Worm (Caenorhabditis elegans): Measurements from ENCODE around the gene K07E8.7.
"Not testable (repeated sequence)": the region's sequence is repeated elsewhere in the genome, so short reads cannot be mapped to it uniquely, and the experiment has no call there.

The K07E8.7 gene

ce11 chrII:622478-622877 lies 27.7 kb downstream of the K07E8.7 start:
- TF ChIP-seq eyg-1 (tag; optimal IDR thresholded peaks at IDR 0.05) (no peak), zip-5 (tag; optimal IDR thresholded peaks at IDR 0.05) (no peak), ceh-2 (tag; optimal IDR thresholded peaks at IDR 0.05) (no peak), unc-55 (GFP tag; optimal IDR thresholded peaks at IDR 0.05) (peak; percentile 26), ceh-30 (tag; optimal IDR thresholded peaks at IDR 0.05) (no peak), pha-4 (tag; optimal IDR thresholded peaks at IDR 0.05) (no peak), ztf-16 (tag; optimal IDR thresholded peaks at IDR 0.05) (no peak), ceh-34 (tag; optimal IDR thresholded peaks at IDR 0.05) (peak; percentile 53), pag-3 (tag; optimal IDR thresholded peaks at IDR 0.05; ENCODE audit: borderline replicate concordance) (no peak), nfya-1 (tag; optimal IDR thresholded peaks at IDR 0.05) (peak; percentile 45), hlh-30 (tag; optimal IDR thresholded peaks at IDR 0.05; ENCODE audit: insufficient read depth) (no peak), ceh-31 (tag; optimal IDR thresholded peaks at IDR 0.05) (peak; percentile 26), ceh-14 (tag; optimal IDR thresholded peaks at IDR 0.05) (no peak)

ce11 chrII:621141-621540 lies 29.0 kb downstream of the K07E8.7 start:
- TF ChIP-seq tbx-2 (tag; optimal IDR thresholded peaks at IDR 0.05), result no peak
- TF ChIP-seq ceh-48 (tag; optimal IDR thresholded peaks at IDR 0.05), result no peak

- TF ChIP-seq nfya-1 (tag; optimal IDR thresholded peaks at IDR 0.05), result no peak
- TF ChIP-seq pax-1 (tag; optimal IDR thresholded peaks at IDR 0.05), result no peak
- TF ChIP-seq ceh-48 (tag; optimal IDR thresholded peaks at IDR 0.05), result peak; percentile 48
Observed at ce11 chrII:614701-615100, 35.5 kb downstream of the K07E8.7 start.

- TF ChIP-seq pros-1 (tag; optimal IDR thresholded peaks at IDR 0.05); ama-1 (optimal IDR thresholded peaks at IDR 0.05); odd-2 (tag; optimal IDR thresholded peaks at IDR 0.05): not testable (repeated sequence)
Observed at ce11 chrII:612361-612760, 37.8 kb downstream of the K07E8.7 start, which contains the start of gene clec-118. TSS of gene clec-118 (minus strand) at chrII:612461.

ce11 chrII:608757-609156 lies 41.4 kb downstream of the K07E8.7 start, which contains the start of gene W04H10.1:
TSS of gene W04H10.1 (plus strand) at chrII:609057.
- no peak for TF ChIP-seq pax-1 (tag; optimal IDR thresholded peaks at IDR 0.05)
- TF ChIP-seq elt-2 (tag; optimal IDR thresholded peaks at IDR 0.05), result no peak
- TF ChIP-seq ceh-34 (tag; optimal IDR thresholded peaks at IDR 0.05), result no peak
- TF ChIP-seq ztf-16 (tag; optimal IDR thresholded peaks at IDR 0.05), result no peak
- TF ChIP-seq pros-1 (tag; optimal IDR thresholded peaks at IDR 0.05), result no peak
- no peak for TF ChIP-seq ceh-19 (GFP tag; optimal IDR thresholded peaks at IDR 0.05)
- TF ChIP-seq pqm-1 (tag; optimal IDR thresholded peaks at IDR 0.05), result no peak
- TF ChIP-seq gmeb-2 (tag; optimal IDR thresholded peaks at IDR 0.05), result no peak

ce11 chrII:608341-608740 lies 41.8 kb downstream of the K07E8.7 start, which contains the start of gene W04H10.6:
TSS of gene W04H10.6 (minus strand) at chrII:608441.
- TF ChIP-seq C08G9.2 (tag; optimal IDR thresholded peaks at IDR 0.05), result no peak
- no peak for TF ChIP-seq tbx-7 (tag; optimal IDR thresholded peaks at IDR 0.05)
- TF ChIP-seq nfya-1 (tag; optimal IDR thresholded peaks at IDR 0.05), result no peak
- no peak for TF ChIP-seq dve-1 (tag; optimal IDR thresholded peaks at IDR 0.05)
- peak; percentile 18 for TF ChIP-seq hlh-30 (tag; optimal IDR thresholded peaks at IDR 0.05; ENCODE audit: insufficient read depth)
- TF ChIP-seq tbx-2 (tag; optimal IDR thresholded peaks at IDR 0.05), result no peak
- TF ChIP-seq fkh-10 (GFP tag; optimal IDR thresholded peaks at IDR 0.05), result no peak
- no peak for TF ChIP-seq K09A11.1 (tag; optimal IDR thresholded peaks at IDR 0.05; ENCODE audit: insufficient read depth)

ce11 chrII:606033-606432 lies 44.1 kb downstream of the K07E8.7 start, which contains the start of gene W04H10.5:
TSS of gene W04H10.5 (plus strand) at chrII:606333.
- TF ChIP-seq ceh-22 (tag; optimal IDR thresholded peaks at IDR 0.05) (no peak), ref-2 (tag; optimal IDR thresholded peaks at IDR 0.05) (no peak), F13H6.1 (tag; optimal IDR thresholded peaks at IDR 0.05) (no peak), nhr-232 (tag; optimal IDR thresholded peaks at IDR 0.05) (no peak), fkh-10 (GFP tag; optimal IDR thresholded peaks at IDR 0.05) (no peak), pha-2 (tag; optimal IDR thresholded peaks at IDR 0.05) (no peak), pat-9 (tag; optimal IDR thresholded peaks at IDR 0.05) (no peak), syd-9 (tag; optimal IDR thresholded peaks at IDR 0.05) (no peak), ceh-48 (tag; optimal IDR thresholded peaks at IDR 0.05) (no peak), hlh-15 (tag; optimal IDR thresholded peaks at IDR 0.05) (no peak), che-1 (tag; optimal IDR thresholded peaks at IDR 0.05) (no peak)

Data from whole organism, late embryonic.